Worm (Caenorhabditis elegans) whole organism, midembryonic: ENCODE data around the gene F14F3.5.

ENCODE experiments used
- T22C8.4 ChIP-seq: fragments of 200-800 bp; sonication (Bioruptor generic); IDR thresholded peaks from 2 replicates; pipeline ENCODE4 v1.3.6; 2022; ENCODE audit warnings: missing genetic modification characterization, missing compliant biosample characterization
- cog-1 ChIP-seq: sonication (generic microtip); optimal IDR thresholded peaks from 2 replicates; lab custom pipeline; 2016; ENCODE audit warnings: missing genetic modification characterization, missing compliant biosample characterization
- flt-1 ChIP-seq: fragments of 200-800 bp; sonication (Bioruptor generic); IDR thresholded peaks from 2 replicates; pipeline ENCODE4 v1.3.6; 2022; ENCODE audit warnings: missing genetic modification characterization, missing compliant biosample characterization
- klf-2 ChIP-seq: fragments of 200-800 bp; sonication (Bioruptor generic); conservative IDR thresholded peaks from 2 replicates; pipeline ENCODE4 v1.3.6; 2022; ENCODE audit warnings: missing genetic modification reagents, missing genetic modification characterization, missing compliant biosample characterization
- med-1 ChIP-seq: sonication (generic microtip); optimal IDR thresholded peaks from 2 replicates; lab custom pipeline; 2017; ENCODE audit warnings: missing genetic modification characterization, mild to moderate bottlenecking, missing compliant biosample characterization, antibody characterized with exemption, missing genetic modification reagents; ENCODE audit not compliant: insufficient read depth
- ref-1 ChIP-seq: fragments of 200-800 bp; sonication (Bioruptor generic); conservative IDR thresholded peaks from 2 replicates; pipeline ENCODE4 v1.3.6; 2022; ENCODE audit warnings: missing genetic modification reagents, missing genetic modification characterization, missing compliant biosample characterization
- tab-1 ChIP-seq: fragments of 200-800 bp; sonication (Bioruptor generic); IDR thresholded peaks from 2 replicates; pipeline ENCODE4 v1.3.6; 2022; ENCODE audit warnings: missing genetic modification characterization, missing compliant biosample characterization
- ztf-23 ChIP-seq: fragments of 200-800 bp; sonication (Bioruptor generic); IDR thresholded peaks from 2 replicates; pipeline ENCODE4 v1.3.6; 2022; ENCODE audit warnings: missing genetic modification reagents, missing genetic modification characterization, missing compliant biosample characterization
- ztf-29 ChIP-seq: fragments of 200-800 bp; sonication (Bioruptor generic); IDR thresholded peaks from 2 replicates; pipeline ENCODE4 v1.3.6; 2022; ENCODE audit warnings: missing genetic modification reagents, missing genetic modification characterization, missing compliant biosample characterization

Gene F14F3.5

DNA sequence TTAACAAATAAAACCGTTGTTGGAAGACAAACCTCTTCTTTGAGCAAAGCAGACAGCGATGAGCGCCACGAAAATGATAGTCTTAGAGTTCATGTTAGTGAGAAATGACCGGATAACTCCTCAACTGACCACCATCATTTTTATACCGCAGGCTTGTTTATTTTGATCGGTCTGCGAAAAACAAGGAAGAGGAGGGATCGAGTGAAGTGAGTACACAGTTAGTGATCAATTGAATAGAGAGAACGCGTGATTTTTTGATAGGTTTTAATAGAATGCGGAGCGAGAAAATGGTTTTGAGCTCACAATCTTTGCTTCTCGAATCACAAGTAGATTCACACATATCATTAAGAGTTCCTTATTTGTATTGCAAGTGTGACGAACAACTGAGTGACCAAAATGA, 7.7 kb downstream of the F14F3.5 start, which contains the start of gene F14F3.4:
Gene F14F3.4, minus strand, starts transcription at position 101 of the 400 bp plus-strand sequence.
- TF ChIP-seq ztf-23 (GFP tag; lab: Robert Waterston, UW) (no peak), ref-1 (no peak), klf-2 (GFP tag; lab: Robert Waterston, UW) (no peak), ztf-29 (GFP tag; lab: Robert Waterston, UW) (no peak), tab-1 (GFP tag; lab: Robert Waterston, UW) (no peak), flt-1 (GFP tag; lab: Robert Waterston, UW) (no peak), med-1 (no peak), cog-1 (no peak), T22C8.4 (GFP tag; lab: Robert Waterston, UW) (no peak)

DNA sequence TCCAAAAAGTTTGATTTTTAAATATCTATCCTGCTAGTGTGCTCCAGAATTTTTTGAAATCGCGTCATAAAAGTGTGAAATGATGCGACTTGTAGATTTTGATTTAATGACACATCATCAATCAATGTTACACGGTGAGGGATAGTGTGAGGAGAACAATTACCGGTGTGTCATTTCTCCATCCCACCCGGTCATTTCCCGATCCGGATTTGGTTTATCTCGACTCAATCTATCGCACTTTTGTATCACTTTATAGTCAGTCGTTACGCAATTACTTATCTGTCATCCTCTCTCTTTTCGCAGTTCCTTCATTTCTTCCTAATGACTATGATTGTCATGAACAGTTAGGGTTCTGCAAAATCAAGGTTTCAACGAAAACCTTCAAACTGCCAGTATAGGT, 8.8 kb downstream of the F14F3.5 start:
- TF ChIP-seq ref-1, result no peak
- TF ChIP-seq T22C8.4 (GFP tag; lab: Robert Waterston, UW), result no peak
- no peak for TF ChIP-seq klf-2 (GFP tag; lab: Robert Waterston, UW)
- no peak for TF ChIP-seq ztf-23 (GFP tag; lab: Robert Waterston, UW)
- TF ChIP-seq cog-1, result no peak
- no peak for TF ChIP-seq ztf-29 (GFP tag; lab: Robert Waterston, UW)
- TF ChIP-seq med-1, result no peak
- TF ChIP-seq flt-1 (GFP tag; lab: Robert Waterston, UW), result no peak

DNA sequence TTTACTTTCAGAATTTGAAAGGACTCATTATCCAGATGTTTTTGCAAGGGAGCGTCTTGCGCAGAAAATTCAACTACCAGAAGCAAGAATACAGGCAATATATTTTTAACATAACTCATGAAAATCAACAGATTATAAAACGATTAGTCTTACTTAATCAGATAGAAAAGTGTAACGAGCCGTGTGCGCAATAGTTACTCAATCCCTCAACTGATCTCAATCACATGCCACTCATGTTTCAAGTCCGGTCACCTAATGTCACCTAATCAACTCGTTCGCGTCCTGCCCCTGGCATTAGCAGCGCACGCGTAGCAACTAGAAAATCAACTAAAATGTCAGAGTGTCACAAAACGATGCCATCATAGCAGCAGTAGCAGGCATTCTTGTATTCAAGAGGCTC, 12.5 kb downstream of the F14F3.5 start:
- TF ChIP-seq ref-1, result no peak
- TF ChIP-seq ztf-29 (GFP tag; lab: Robert Waterston, UW), result no peak
- no peak for TF ChIP-seq flt-1 (GFP tag; lab: Robert Waterston, UW)
- no peak for TF ChIP-seq T22C8.4 (GFP tag; lab: Robert Waterston, UW)

DNA sequence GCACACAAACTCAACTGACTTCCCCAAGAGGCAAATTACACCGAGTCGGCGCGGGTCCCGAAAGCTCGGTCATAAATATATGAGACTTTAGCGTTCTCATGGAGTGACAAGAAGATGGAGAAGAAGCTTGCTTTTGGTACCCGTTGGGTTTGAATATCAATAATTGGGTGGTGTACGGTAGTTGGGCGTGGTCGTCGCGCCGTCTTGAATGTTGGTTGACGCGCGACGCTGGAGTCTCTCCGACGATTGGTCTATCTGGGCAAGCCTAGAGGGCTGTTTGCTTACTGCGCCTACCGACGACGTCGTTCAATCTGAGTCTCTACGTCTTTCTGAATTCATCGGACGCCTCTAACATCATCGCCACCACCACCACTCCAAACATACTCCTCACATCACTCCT, 14.2 kb downstream of the F14F3.5 start:
- TF ChIP-seq cog-1 (no peak), tab-1 (GFP tag; lab: Robert Waterston, UW) (no peak), ztf-23 (GFP tag; lab: Robert Waterston, UW) (no peak)

DNA sequence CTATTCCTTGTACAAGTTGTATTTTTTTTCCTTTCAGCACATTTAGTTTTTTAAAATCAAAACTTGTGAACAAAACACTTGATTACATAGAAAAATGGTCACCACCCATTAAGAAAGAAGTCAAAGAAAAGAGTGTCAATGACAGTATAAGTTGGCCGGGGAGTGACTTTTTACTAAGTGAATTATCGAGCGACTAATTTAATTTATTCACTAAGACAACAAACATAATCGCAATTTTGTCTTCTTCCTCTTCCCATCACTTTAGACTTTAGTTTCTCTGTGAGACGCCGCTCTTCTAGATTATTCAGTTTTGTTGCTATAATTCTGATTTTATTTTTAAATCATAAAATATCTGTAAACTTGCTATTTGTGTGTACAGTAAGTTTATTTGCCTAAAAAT, 15.0 kb downstream of the F14F3.5 start:
- TF ChIP-seq ref-1 (no peak), ztf-29 (GFP tag; lab: Robert Waterston, UW) (no peak), med-1 (no peak), flt-1 (GFP tag; lab: Robert Waterston, UW) (no peak), ztf-23 (GFP tag; lab: Robert Waterston, UW) (no peak), tab-1 (GFP tag; lab: Robert Waterston, UW) (no peak), klf-2 (GFP tag; lab: Robert Waterston, UW) (no peak), T22C8.4 (GFP tag; lab: Robert Waterston, UW) (no peak), cog-1 (no peak)

DNA sequence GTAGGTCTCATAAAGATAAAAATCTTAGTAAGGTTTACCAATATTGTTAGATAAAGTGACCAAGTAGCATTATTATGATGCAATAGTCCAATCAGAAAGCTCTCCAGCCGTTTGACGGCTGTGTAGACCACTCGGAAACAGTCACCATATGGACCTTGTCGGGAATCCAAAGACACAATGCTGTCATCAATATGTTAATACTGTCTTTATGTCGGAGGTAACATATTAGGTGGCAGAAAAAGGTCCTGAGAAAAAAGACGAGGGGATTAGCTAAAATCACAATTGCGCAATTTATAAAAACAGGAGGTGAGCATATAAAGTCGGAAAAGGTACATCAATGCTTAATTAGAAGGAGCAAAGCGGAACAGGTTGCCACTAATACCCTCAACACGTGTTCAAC, 21.1 kb downstream of the F14F3.5 start:
- TF ChIP-seq T22C8.4 (GFP tag; lab: Robert Waterston, UW), result no peak
- no peak for TF ChIP-seq ztf-23 (GFP tag; lab: Robert Waterston, UW)
- no peak for TF ChIP-seq tab-1 (GFP tag; lab: Robert Waterston, UW)
- TF ChIP-seq ztf-29 (GFP tag; lab: Robert Waterston, UW), result no peak
- TF ChIP-seq klf-2 (GFP tag; lab: Robert Waterston, UW), result no peak
- TF ChIP-seq ref-1, result no peak
- TF ChIP-seq cog-1, result no peak
- TF ChIP-seq flt-1 (GFP tag; lab: Robert Waterston, UW), result no peak
- no peak for TF ChIP-seq med-1

DNA sequence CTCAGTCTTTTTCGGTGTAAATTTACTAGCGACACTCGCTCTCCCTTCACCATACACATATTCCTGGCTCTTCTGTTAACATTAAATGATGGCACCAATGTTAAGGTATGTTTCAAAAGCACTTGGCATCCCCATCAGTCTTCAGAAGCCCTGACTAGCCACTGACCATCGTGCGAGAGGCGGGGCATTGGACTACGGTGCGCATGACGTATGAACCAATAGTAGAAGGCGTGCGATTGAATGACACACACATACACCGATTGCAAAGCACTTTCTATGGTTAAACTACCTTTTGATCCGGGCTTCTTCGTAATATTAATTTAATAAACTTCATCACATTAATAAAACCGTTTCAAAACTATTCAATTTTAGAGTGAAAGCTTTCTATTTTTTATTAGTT, 23.8 kb downstream of the F14F3.5 start:
- no peak for TF ChIP-seq ztf-29 (GFP tag; lab: Robert Waterston, UW)
- no peak for TF ChIP-seq T22C8.4 (GFP tag; lab: Robert Waterston, UW)

DNA sequence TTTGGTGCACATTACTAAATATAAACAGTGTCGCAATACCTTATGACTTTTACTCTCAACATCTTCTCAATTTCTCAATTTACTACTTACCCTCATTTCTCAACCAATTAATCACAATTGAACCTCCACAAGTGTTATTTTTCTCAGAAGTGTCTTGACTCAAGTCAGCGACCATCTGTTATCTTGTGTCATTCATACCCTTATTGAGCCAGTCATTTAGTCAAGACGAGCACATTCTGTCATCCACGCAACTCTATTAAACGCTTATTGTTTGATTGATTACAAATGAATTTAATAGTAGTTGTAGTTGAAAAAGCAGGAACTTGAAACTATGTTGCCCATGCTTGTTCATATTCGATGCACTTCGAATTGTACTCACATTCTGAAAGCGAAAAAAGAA, 25.6 kb downstream of the F14F3.5 start:
- TF ChIP-seq ztf-29 (GFP tag; lab: Robert Waterston, UW) (no peak), ref-1 (no peak)

DNA sequence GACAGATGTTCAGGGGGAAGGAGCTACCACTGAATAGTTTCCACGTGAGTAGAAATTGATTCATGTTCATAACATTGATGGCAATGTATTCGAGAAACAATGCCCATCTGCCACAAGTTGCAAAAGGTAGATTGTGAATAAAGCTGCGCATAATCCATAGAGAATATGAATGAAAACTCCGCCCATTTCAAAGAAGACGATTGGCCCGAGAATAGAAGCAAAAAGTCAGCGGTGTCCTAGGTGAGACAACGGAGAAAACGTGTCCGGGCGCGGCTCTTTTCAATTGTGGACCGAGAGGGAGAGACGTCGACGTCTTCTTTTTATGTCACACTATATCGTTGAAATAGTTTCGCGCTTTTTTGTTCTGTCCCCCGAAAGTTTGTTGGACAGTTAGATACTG, 29.4 kb downstream of the F14F3.5 start, which contains the start of gene vab-3:
Gene vab-3, plus strand, starts transcription at position 301 of the 400 bp plus-strand sequence.
- no peak for TF ChIP-seq med-1
- TF ChIP-seq tab-1 (GFP tag; lab: Robert Waterston, UW), result no peak
- no peak for TF ChIP-seq ztf-23 (GFP tag; lab: Robert Waterston, UW)
- no peak for TF ChIP-seq flt-1 (GFP tag; lab: Robert Waterston, UW)
- no peak for TF ChIP-seq klf-2 (GFP tag; lab: Robert Waterston, UW)
- TF ChIP-seq ref-1, result no peak
- TF ChIP-seq T22C8.4 (GFP tag; lab: Robert Waterston, UW), result no peak
- no peak for TF ChIP-seq ztf-29 (GFP tag; lab: Robert Waterston, UW)
- no peak for TF ChIP-seq cog-1

DNA sequence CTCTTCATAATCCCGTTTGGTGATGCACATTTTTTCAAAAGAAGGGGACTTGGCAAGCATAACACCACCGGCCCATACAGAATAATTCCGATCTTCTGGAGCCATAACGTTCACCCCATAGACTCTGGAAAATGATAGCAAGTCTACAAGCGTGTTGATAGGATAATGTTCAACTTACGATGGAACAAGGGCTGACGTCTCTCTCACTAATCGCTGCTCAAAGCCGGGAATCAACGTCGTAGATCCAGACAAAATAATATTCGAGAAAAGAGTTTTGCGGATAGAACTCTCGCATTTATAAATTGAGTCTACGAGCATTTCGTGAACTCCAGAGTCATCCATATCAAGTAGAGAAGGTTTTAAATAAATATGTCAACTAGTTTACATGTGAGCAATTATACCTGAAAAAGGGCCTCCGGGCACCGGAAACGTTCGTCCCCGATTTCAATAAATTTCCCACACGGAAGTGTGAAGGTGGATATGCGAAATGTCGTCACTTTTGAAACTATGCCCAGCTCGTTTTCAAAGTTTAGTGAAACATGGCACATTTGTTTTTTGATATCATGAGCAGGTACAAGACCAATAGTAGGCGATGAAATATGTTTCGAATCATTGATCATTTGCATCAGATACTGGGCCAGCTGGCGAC, 37.0 kb downstream of the F14F3.5 start:
- TF ChIP-seq T22C8.4 (GFP tag; lab: Robert Waterston, UW) (no peak), ref-1 (no peak), klf-2 (GFP tag; lab: Robert Waterston, UW) (no peak), med-1 (no peak), ztf-23 (GFP tag; lab: Robert Waterston, UW) (no peak), tab-1 (GFP tag; lab: Robert Waterston, UW) (no peak), ztf-29 (GFP tag; lab: Robert Waterston, UW) (no peak), cog-1 (no peak), flt-1 (GFP tag; lab: Robert Waterston, UW) (no peak)

DNA sequence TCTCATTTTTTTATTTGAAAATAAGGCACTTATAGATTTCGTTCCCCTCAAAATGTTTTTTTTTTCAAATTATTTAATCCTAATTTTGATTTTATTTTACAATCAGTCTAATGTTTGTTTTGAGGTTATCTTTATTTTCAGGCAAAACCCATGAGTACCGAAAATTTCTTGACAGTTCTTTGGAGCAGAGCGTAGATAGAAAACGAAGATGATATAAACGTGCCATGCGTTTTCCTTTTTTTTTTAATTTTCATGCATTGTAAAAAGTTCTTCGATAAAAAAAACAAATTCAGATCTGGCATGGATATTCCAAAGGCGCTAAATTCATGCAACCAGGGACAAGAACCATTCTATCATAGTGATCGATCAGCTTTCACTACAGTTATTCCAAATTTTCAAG, 38.0 kb downstream of the F14F3.5 start, which contains the start of gene C33D3.5:
Gene C33D3.5, plus strand, starts transcription at position 301 of the 400 bp plus-strand sequence.
- TF ChIP-seq ref-1 (no peak), klf-2 (GFP tag; lab: Robert Waterston, UW) (no peak), tab-1 (GFP tag; lab: Robert Waterston, UW) (no peak), ztf-29 (GFP tag; lab: Robert Waterston, UW) (no peak), flt-1 (GFP tag; lab: Robert Waterston, UW) (no peak), T22C8.4 (GFP tag; lab: Robert Waterston, UW) (no peak), ztf-23 (GFP tag; lab: Robert Waterston, UW) (no peak), cog-1 (no peak), med-1 (no peak)
